Worm (Caenorhabditis elegans): ENCODE data around the gene Y71H2AM.1.

The Y71H2AM.1 gene

DNA sequence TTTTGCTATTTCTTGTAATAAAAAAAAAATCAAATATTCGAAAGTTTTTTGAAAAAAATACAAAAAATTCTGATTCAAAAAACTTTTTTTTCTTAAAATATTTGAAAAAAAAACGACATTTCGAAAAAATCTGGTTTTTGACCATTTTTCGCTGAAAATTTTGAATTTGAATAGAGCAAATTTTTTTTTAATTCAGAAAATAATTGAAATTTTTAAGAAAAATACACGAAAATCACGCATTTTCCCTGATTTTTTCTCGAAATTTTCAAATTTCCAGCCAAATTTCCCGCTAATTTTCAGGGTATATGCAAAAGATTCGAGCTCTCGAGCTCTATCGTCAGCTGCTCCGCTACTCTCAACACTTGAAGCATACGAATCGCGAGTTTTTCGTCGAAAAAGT lies at the start of gene Y71H2AM.1:
Gene Y71H2AM.1 (plus strand): TSS at position 301 of the 400 bp plus-strand sequence.
- TF ChIP-seq F13C5.2 (tag; optimal IDR thresholded peaks at IDR 0.05) (no peak), tra-4 (tag; optimal IDR thresholded peaks at IDR 0.05) (no peak), aly-1 (tag; optimal IDR thresholded peaks at IDR 0.05) (no peak), ceh-13 (GFP tag; optimal IDR thresholded peaks at IDR 0.05) (no peak), flt-1 (GFP tag; IDR thresholded peaks at IDR 0.05) (no peak), sea-1 (GFP tag; conservative IDR thresholded peaks at IDR 0.05) (no peak), hmg-4 (GFP tag; optimal IDR thresholded peaks at IDR 0.05) (no peak), ama-1 (optimal IDR thresholded peaks at IDR 0.05) (no peak), B0310.2 (tag; optimal IDR thresholded peaks at IDR 0.05) (no peak), tbx-37 (GFP tag; conservative IDR thresholded peaks at IDR 0.05) (no peak), hnd-1 (tag; optimal IDR thresholded peaks at IDR 0.05) (no peak), pes-1 (GFP tag; IDR thresholded peaks at IDR 0.05) (no peak), tbx-11 (GFP tag; IDR thresholded peaks at IDR 0.05) (no peak)

DNA sequence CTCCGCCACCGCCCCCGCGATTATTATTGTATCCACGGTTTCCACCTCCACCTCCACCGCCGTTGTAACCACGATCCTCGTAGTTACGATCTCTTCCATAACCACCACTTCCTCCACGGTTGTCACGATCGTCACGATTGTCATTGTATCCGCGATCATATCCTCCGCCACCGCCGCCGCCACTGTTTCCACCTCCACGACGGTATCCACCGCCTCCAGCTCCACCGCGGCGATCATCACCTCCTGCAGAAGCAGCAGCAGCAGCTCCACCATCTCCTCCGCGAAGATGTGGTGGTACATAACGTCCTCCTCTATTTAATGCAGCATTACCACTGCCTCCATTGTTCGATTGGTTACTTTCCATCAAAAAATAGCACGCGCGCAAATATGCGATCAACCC lies 48.2 kb upstream of the Y71H2AM.1 start, which contains the start of gene laf-1:
Gene laf-1 (minus strand): TSS at position 399 of the 400 bp plus-strand sequence.
- TF ChIP-seq F13C5.2 (tag; optimal IDR thresholded peaks at IDR 0.05) (no peak), hmg-4 (GFP tag; optimal IDR thresholded peaks at IDR 0.05) (no peak), ama-1 (optimal IDR thresholded peaks at IDR 0.05) (no peak), hmbx-1 (tag; optimal IDR thresholded peaks at IDR 0.05) (no peak)

DNA sequence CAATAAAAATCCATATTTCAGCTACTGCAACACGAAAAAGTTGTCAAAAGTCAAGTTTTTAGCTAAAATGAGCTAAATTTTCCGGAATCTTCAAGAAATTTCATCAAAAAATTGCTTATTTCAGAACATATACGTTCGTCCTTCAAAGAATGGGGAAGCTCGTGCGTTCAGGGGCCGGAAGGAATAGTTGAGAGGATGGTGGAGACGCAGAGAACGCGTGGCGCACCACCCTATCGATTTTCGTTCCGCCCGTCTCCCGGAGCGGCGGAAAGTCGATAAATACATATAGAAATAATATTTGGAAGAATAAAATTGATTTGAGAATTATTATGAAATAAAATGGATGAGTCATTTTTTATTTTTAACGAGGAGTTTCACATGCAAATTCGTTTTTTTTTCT lies 46.6 kb upstream of the Y71H2AM.1 start:
- TF ChIP-seq ama-1 (optimal IDR thresholded peaks at IDR 0.05) (no peak), F13C5.2 (tag; optimal IDR thresholded peaks at IDR 0.05) (no peak), flt-1 (GFP tag; IDR thresholded peaks at IDR 0.05) (no peak), hmg-4 (GFP tag; optimal IDR thresholded peaks at IDR 0.05) (no peak), ets-7 (tag; optimal IDR thresholded peaks at IDR 0.05) (peak; percentile 76), ceh-13 (GFP tag; optimal IDR thresholded peaks at IDR 0.05) (no peak)

DNA sequence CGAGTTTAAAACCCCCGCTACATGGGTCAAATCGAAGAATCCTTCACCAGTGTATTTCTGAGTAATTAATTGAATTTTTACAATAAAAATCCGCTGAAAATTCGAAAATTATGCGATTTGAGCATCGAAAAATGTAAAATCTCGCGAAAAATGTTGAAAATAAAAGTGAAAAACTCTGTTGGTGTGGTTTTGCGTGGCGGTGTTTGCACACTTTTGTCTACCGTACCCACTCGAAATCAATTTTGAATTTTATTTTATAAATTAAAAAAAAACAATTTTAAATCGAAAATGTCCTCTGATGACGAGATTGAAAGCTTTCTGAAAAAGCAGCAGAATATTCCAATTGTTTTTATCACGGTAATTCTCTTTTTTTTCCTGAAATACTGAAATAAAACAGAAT lies 46.1 kb upstream of the Y71H2AM.1 start, which contains the start of gene Y71H2AM.6:
Gene Y71H2AM.6 (plus strand): TSS at position 264 of the 400 bp plus-strand sequence.
- TF ChIP-seq tbx-37 (GFP tag; conservative IDR thresholded peaks at IDR 0.05) (no peak), ama-1 (optimal IDR thresholded peaks at IDR 0.05) (no peak), F13C5.2 (tag; optimal IDR thresholded peaks at IDR 0.05) (peak; percentile 20), ceh-13 (GFP tag; optimal IDR thresholded peaks at IDR 0.05) (no peak), hmg-4 (GFP tag; optimal IDR thresholded peaks at IDR 0.05) (no peak), hmbx-1 (tag; optimal IDR thresholded peaks at IDR 0.05) (no peak), pes-1 (GFP tag; IDR thresholded peaks at IDR 0.05) (no peak)

DNA sequence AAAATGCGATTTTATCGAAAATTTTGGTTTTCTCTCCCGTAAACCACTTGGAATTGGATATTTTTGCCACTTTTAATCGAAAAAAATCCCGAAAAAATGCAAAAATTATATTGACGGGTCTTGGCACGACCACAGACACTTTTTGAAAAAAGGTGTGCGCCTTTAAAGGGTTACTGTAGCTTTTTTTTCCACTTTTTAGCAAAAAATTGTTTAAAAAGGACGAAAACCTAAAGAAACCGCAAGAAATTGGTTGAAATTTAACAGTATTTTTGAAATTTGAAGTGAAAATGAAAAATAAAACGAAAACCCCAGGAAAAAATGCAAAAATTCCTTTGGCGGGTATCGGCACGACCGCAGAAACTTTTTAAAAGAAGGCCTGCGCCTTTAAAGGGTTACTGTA lies 45.0 kb upstream of the Y71H2AM.1 start:
- TF ChIP-seq scrt-1 (GFP tag; IDR thresholded peaks at IDR 0.05) = no peak
- TF ChIP-seq B0310.2 (tag; optimal IDR thresholded peaks at IDR 0.05) = no peak
- TF ChIP-seq aly-1 (tag; optimal IDR thresholded peaks at IDR 0.05) = no peak
- no peak for TF ChIP-seq hnd-1 (tag; optimal IDR thresholded peaks at IDR 0.05)
- TF ChIP-seq ceh-36 (tag; optimal IDR thresholded peaks at IDR 0.05) = no peak
- no peak for TF ChIP-seq hmbx-1 (tag; optimal IDR thresholded peaks at IDR 0.05)
- TF ChIP-seq tbx-37 (GFP tag; conservative IDR thresholded peaks at IDR 0.05) = no peak
- TF ChIP-seq pes-1 (GFP tag; IDR thresholded peaks at IDR 0.05) = no peak
- no peak for TF ChIP-seq flt-1 (GFP tag; IDR thresholded peaks at IDR 0.05)
- no peak for TF ChIP-seq sea-1 (GFP tag; conservative IDR thresholded peaks at IDR 0.05)
- no peak for TF ChIP-seq ama-1 (optimal IDR thresholded peaks at IDR 0.05)
- no peak for TF ChIP-seq hmg-4 (GFP tag; optimal IDR thresholded peaks at IDR 0.05)
- TF ChIP-seq F13C5.2 (tag; optimal IDR thresholded peaks at IDR 0.05) = no peak
- TF ChIP-seq ets-7 (tag; optimal IDR thresholded peaks at IDR 0.05) = no peak
- no peak for TF ChIP-seq ceh-13 (GFP tag; optimal IDR thresholded peaks at IDR 0.05)
- no peak for TF ChIP-seq tra-4 (tag; optimal IDR thresholded peaks at IDR 0.05)
- no peak for TF ChIP-seq tbx-11 (GFP tag; IDR thresholded peaks at IDR 0.05)

DNA sequence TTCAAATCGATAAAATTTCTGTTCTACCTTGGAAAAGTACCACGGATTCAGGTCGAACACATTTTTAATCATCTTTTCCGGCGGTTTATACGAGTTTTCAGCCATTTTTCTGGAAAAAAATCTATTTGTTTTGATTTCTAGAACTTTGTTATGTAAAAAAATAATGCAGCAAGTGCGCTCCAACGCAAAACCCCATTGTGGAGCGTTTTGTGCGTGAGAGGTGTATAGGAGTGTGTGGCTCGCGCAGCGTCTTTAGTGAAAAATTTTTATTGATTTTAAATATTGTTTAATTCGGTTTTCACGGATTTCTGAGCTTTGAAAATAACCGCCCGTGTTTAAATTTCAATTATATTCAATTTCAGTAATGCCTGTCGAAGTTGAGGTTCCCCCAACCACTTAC lies 41.0 kb upstream of the Y71H2AM.1 start, which contains the start of gene Y71H2AM.20:
Gene Y71H2AM.20 (minus strand): TSS at position 109 of the 400 bp plus-strand sequence.
- TF ChIP-seq tra-4 (tag; optimal IDR thresholded peaks at IDR 0.05) = peak; percentile 5
- 0 out of 2 replicates have a peak, but pooled peaks have one; percentile 55 for TF ChIP-seq scrt-1 (GFP tag; IDR thresholded peaks at IDR 0.05)
- peak; percentile 28 for TF ChIP-seq hmg-4 (GFP tag; optimal IDR thresholded peaks at IDR 0.05)
- TF ChIP-seq hnd-1 (tag; optimal IDR thresholded peaks at IDR 0.05) = no peak
- peak; percentile 44 for TF ChIP-seq B0310.2 (tag; optimal IDR thresholded peaks at IDR 0.05)
- peak; percentile 58 for TF ChIP-seq ceh-36 (tag; optimal IDR thresholded peaks at IDR 0.05)
- peak; percentile 87 for TF ChIP-seq F13C5.2 (tag; optimal IDR thresholded peaks at IDR 0.05)
- TF ChIP-seq hmbx-1 (tag; optimal IDR thresholded peaks at IDR 0.05) = no peak
- TF ChIP-seq ceh-13 (GFP tag; optimal IDR thresholded peaks at IDR 0.05) = no peak
- 0 out of 2 replicates have a peak, but pooled peaks have one; percentile 53 for TF ChIP-seq flt-1 (GFP tag; IDR thresholded peaks at IDR 0.05)
- TF ChIP-seq sea-1 (GFP tag; conservative IDR thresholded peaks at IDR 0.05) = peak; percentile 72
- peak; percentile 37; the same call in 1 of the 2 replicates for TF ChIP-seq tbx-37 (GFP tag; conservative IDR thresholded peaks at IDR 0.05)
- TF ChIP-seq ama-1 (optimal IDR thresholded peaks at IDR 0.05) = no peak
- no peak for TF ChIP-seq aly-1 (tag; optimal IDR thresholded peaks at IDR 0.05)
- 0 out of 2 replicates have a peak, but pooled peaks have one; percentile 38 for TF ChIP-seq tbx-11 (GFP tag; IDR thresholded peaks at IDR 0.05)
- TF ChIP-seq ets-7 (tag; optimal IDR thresholded peaks at IDR 0.05) = no peak
- TF ChIP-seq pes-1 (GFP tag; IDR thresholded peaks at IDR 0.05) = peak; percentile 73

DNA sequence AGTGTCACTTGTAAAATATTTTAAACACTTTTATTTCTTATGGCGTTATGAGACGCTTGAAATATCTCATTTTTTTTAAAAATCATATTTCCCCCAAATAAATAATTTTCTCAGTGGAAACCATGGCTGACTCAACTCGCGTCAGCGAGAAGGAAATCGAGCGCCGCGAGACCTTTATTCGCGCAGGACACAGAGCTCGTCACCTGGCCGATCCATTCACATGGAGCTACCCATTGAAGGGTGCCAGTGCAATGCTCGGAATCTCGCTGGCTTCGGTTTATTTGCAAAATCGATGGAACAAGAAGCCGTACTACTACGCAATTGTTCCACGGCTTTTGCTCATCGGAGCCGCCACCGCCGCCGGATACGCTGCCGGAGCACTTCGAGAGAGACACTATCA lies 40.1 kb upstream of the Y71H2AM.1 start, which contains the start of gene nduc-2:
Gene nduc-2 (plus strand): TSS at position 113 of the 400 bp plus-strand sequence.
- TF ChIP-seq hmg-4 (GFP tag; optimal IDR thresholded peaks at IDR 0.05) = no peak
- no peak for TF ChIP-seq tbx-11 (GFP tag; IDR thresholded peaks at IDR 0.05)
- TF ChIP-seq F13C5.2 (tag; optimal IDR thresholded peaks at IDR 0.05) = no peak
- no peak for TF ChIP-seq flt-1 (GFP tag; IDR thresholded peaks at IDR 0.05)
- no peak for TF ChIP-seq aly-1 (tag; optimal IDR thresholded peaks at IDR 0.05)
- TF ChIP-seq hnd-1 (tag; optimal IDR thresholded peaks at IDR 0.05) = no peak
- no peak for TF ChIP-seq B0310.2 (tag; optimal IDR thresholded peaks at IDR 0.05)
- no peak for TF ChIP-seq ets-7 (tag; optimal IDR thresholded peaks at IDR 0.05)
- no peak for TF ChIP-seq tra-4 (tag; optimal IDR thresholded peaks at IDR 0.05)
- TF ChIP-seq pes-1 (GFP tag; IDR thresholded peaks at IDR 0.05) = no peak
- no peak for TF ChIP-seq sea-1 (GFP tag; conservative IDR thresholded peaks at IDR 0.05)
- TF ChIP-seq ceh-13 (GFP tag; optimal IDR thresholded peaks at IDR 0.05) = no peak
- TF ChIP-seq ceh-36 (tag; optimal IDR thresholded peaks at IDR 0.05) = no peak
- no peak for TF ChIP-seq scrt-1 (GFP tag; IDR thresholded peaks at IDR 0.05)
- TF ChIP-seq ama-1 (optimal IDR thresholded peaks at IDR 0.05) = no peak
- no peak for TF ChIP-seq hmbx-1 (tag; optimal IDR thresholded peaks at IDR 0.05)
- no peak for TF ChIP-seq tbx-37 (GFP tag; conservative IDR thresholded peaks at IDR 0.05)

Data from whole organism, early embryonic.